Worm (Caenorhabditis elegans) whole organism, young adult: ENCODE measurements around the gene rfc-1.
A peak's percentile ranks its signal among the peaks of the same experiment; 100 is the strongest.

Experiments used
- B0019.2 ChIP-seq: fragments of 200-800 bp; sonication (Bioruptor generic); conservative IDR thresholded peaks from 2 replicates; pipeline ENCODE4 v1.3.6; 2022; ENCODE audit warnings: missing genetic modification reagents, missing genetic modification characterization, missing compliant biosample characterization
- B0336.3 ChIP-seq: fragments of 200-800 bp; sonication (Bioruptor generic); IDR thresholded peaks from 2 replicates; pipeline ENCODE4 v1.3.6; 2022; ENCODE audit warnings: missing genetic modification characterization, missing compliant biosample characterization
- C17E4.6 ChIP-seq: fragments of 200-800 bp; sonication (Bioruptor generic); IDR thresholded peaks from 2 replicates; pipeline ENCODE4 v1.3.6; 2022; ENCODE audit warnings: missing genetic modification reagents, missing genetic modification characterization, missing compliant biosample characterization
- F10E7.11 ChIP-seq: sonication (generic microtip); optimal IDR thresholded peaks from 2 replicates; lab custom pipeline; 2017; ENCODE audit warnings: mild to moderate bottlenecking, missing genetic modification characterization, moderate library complexity, missing compliant biosample characterization
- F22D6.2 ChIP-seq: sonication (generic microtip); optimal IDR thresholded peaks from 2 replicates; lab custom pipeline; 2016; ENCODE audit warnings: mild to moderate bottlenecking, missing genetic modification characterization, missing compliant biosample characterization
- F33H1.4 ChIP-seq: fragments of 200-800 bp; sonication (Bioruptor generic); IDR thresholded peaks from 2 replicates; pipeline ENCODE4 v1.3.6; 2022; ENCODE audit warnings: missing genetic modification reagents, missing genetic modification characterization, missing compliant biosample characterization
- F57C9.4 ChIP-seq: sonication (generic microtip); optimal IDR thresholded peaks from 2 replicates; lab custom pipeline; 2017; ENCODE audit warnings: mild to moderate bottlenecking, missing genetic modification characterization, missing compliant biosample characterization
- K12H6.12 ChIP-seq: fragments of 200-800 bp; sonication (Bioruptor generic); optimal IDR thresholded peaks from 2 replicates; lab custom pipeline; 2018; ENCODE audit warnings: mild to moderate bottlenecking, missing genetic modification characterization, missing compliant biosample characterization
- T26A5.8 ChIP-seq: sonication (generic microtip); optimal IDR thresholded peaks from 2 replicates; lab custom pipeline; 2016; ENCODE audit warnings: missing genetic modification characterization, missing compliant biosample characterization
- ZK185.1 ChIP-seq: sonication (generic microtip); optimal IDR thresholded peaks from 2 replicates; lab custom pipeline; 2016; ENCODE audit warnings: mild to moderate bottlenecking, missing genetic modification characterization, missing compliant biosample characterization; ENCODE audit not compliant: poor library complexity, severe bottlenecking
- atf-7 ChIP-seq: sonication (generic microtip); optimal IDR thresholded peaks from 2 replicates; lab custom pipeline; 2017; ENCODE audit warnings: mild to moderate bottlenecking, missing genetic modification characterization, missing compliant biosample characterization
- attf-5 ChIP-seq: fragments of 200-800 bp; sonication (Bioruptor generic); optimal IDR thresholded peaks from 2 replicates; lab custom pipeline; 2018; ENCODE audit warnings: mild to moderate bottlenecking, missing genetic modification characterization, missing compliant biosample characterization
- attf-6 ChIP-seq: fragments of 200-800 bp; sonication (Bioruptor generic); IDR thresholded peaks from 2 replicates; pipeline ENCODE4 v1.3.6; 2022; ENCODE audit warnings: missing genetic modification reagents, missing genetic modification characterization, missing compliant biosample characterization
- bed-1 ChIP-seq: fragments of 200-800 bp; sonication (Bioruptor generic); IDR thresholded peaks from 2 replicates; pipeline ENCODE4 v1.3.6; 2022; ENCODE audit warnings: missing genetic modification reagents, missing genetic modification characterization, missing compliant biosample characterization
- bed-2 ChIP-seq: fragments of 200-800 bp; sonication (Bioruptor generic); IDR thresholded peaks from 2 replicates; pipeline ENCODE4 v1.3.6; 2022; ENCODE audit warnings: missing genetic modification reagents, missing genetic modification characterization, missing compliant biosample characterization
- ccch-3 ChIP-seq: fragments of 200-800 bp; sonication (Bioruptor generic); optimal IDR thresholded peaks from 2 replicates; lab custom pipeline; 2018; ENCODE audit warnings: mild to moderate bottlenecking, missing genetic modification characterization, missing compliant biosample characterization
- cebp-1 ChIP-seq, 2 experiments: fragments of 200-800 bp in 1 of 2; sonication (Bioruptor generic) in 1 of 2; sonication (generic microtip) in 1 of 2; IDR thresholded peaks in 1 of 2; optimal IDR thresholded peaks in 1 of 2; 2 replicates each; pipeline versions ENCODE4 v1.3.6 to Lab custom; 2017 to 2022; ENCODE audit warnings: missing compliant biosample characterization in 2 of 2, missing genetic modification characterization in 2 of 2, mild to moderate bottlenecking in 1 of 2, missing genetic modification reagents in 1 of 2, moderate library complexity in 1 of 2
- ceh-100 ChIP-seq: fragments of 200-800 bp; sonication (Bioruptor generic); IDR thresholded peaks from 2 replicates; pipeline ENCODE4 v1.3.6; 2022; ENCODE audit warnings: missing genetic modification reagents, missing genetic modification characterization, missing compliant biosample characterization
- dox-1 ChIP-seq: fragments of 200-800 bp; sonication (Bioruptor generic); IDR thresholded peaks from 2 replicates; pipeline ENCODE4 v1.3.6; 2022; ENCODE audit warnings: missing genetic modification reagents, missing genetic modification characterization, missing compliant biosample characterization
- dpl-1 ChIP-seq: fragments of 150-350 bp; optimal IDR thresholded peaks from 2 replicates; lab custom pipeline; 2014; ENCODE audit warnings: missing biosample characterization, missing genetic modification reagents, missing genetic modification characterization
- efl-1 ChIP-seq: fragments of 150-350 bp; optimal IDR thresholded peaks from 2 replicates; lab custom pipeline; 2014; ENCODE audit warnings: missing biosample characterization, missing genetic modification reagents, missing genetic modification characterization
- egl-18 ChIP-seq: fragments of 200-800 bp; sonication (Bioruptor generic); IDR thresholded peaks from 2 replicates; pipeline ENCODE4 v1.3.6; 2022; ENCODE audit warnings: missing genetic modification reagents, missing genetic modification characterization, missing compliant biosample characterization
- gei-17 ChIP-seq: fragments of 200-800 bp; sonication (Bioruptor generic); optimal IDR thresholded peaks from 2 replicates; lab custom pipeline; 2018; ENCODE audit warnings: mild to moderate bottlenecking, missing genetic modification characterization, missing compliant biosample characterization
- hlh-26 ChIP-seq: fragments of 200-800 bp; sonication (Bioruptor generic); conservative IDR thresholded peaks from 2 replicates; pipeline ENCODE4 v1.3.6; 2022; ENCODE audit warnings: missing genetic modification reagents, missing genetic modification characterization, missing compliant biosample characterization
- hmg-20 ChIP-seq: fragments of 200-800 bp; sonication (Bioruptor generic); IDR thresholded peaks from 2 replicates; pipeline ENCODE4 v1.3.6; 2022; ENCODE audit warnings: missing genetic modification reagents, missing genetic modification characterization, missing compliant biosample characterization
- hsf-1 ChIP-seq: fragments of 200-800 bp; sonication (Bioruptor generic); IDR thresholded peaks from 2 replicates; pipeline ENCODE4 v1.3.6; 2022; ENCODE audit warnings: missing genetic modification reagents, missing genetic modification characterization, missing compliant biosample characterization
- lag-1 ChIP-seq: fragments of 200-800 bp; sonication (Bioruptor generic); IDR thresholded peaks from 2 replicates; pipeline ENCODE4 v1.3.6; 2022; ENCODE audit warnings: missing genetic modification reagents, missing genetic modification characterization, missing compliant biosample characterization
- let-526 ChIP-seq: fragments of 200-800 bp; sonication (Bioruptor generic); IDR thresholded peaks from 2 replicates; pipeline ENCODE4 v1.3.6; 2022; ENCODE audit warnings: missing genetic modification reagents, missing genetic modification characterization, missing compliant biosample characterization
- madf-6 ChIP-seq: fragments of 200-800 bp; sonication (Bioruptor generic); IDR thresholded peaks from 2 replicates; pipeline ENCODE4 v1.3.6; 2022; ENCODE audit warnings: missing genetic modification reagents, missing genetic modification characterization, missing compliant biosample characterization
- mcd-1 ChIP-seq: fragments of 200-800 bp; sonication (Bioruptor generic); IDR thresholded peaks from 2 replicates; pipeline ENCODE4 v1.3.6; 2022; ENCODE audit warnings: missing genetic modification reagents, missing genetic modification characterization, missing compliant biosample characterization
- mel-28 ChIP-seq: sonication (generic microtip); optimal IDR thresholded peaks from 2 replicates; lab custom pipeline; 2016; ENCODE audit warnings: borderline replicate concordance, mild to moderate bottlenecking, missing genetic modification characterization, missing compliant biosample characterization
- mxl-1 ChIP-seq: sonication (generic microtip); optimal IDR thresholded peaks from 2 replicates; lab custom pipeline; 2016; ENCODE audit warnings: missing genetic modification characterization, missing compliant biosample characterization
- nfya-1 ChIP-seq: sonication (generic microtip); optimal IDR thresholded peaks from 2 replicates; lab custom pipeline; 2017; ENCODE audit warnings: antibody characterized with exemption, missing compliant biosample characterization, missing genetic modification characterization, borderline replicate concordance; ENCODE audit not compliant: insufficient read depth
- sdz-38 ChIP-seq: sonication (generic microtip); optimal IDR thresholded peaks from 2 replicates; lab custom pipeline; 2016; ENCODE audit warnings: missing genotype, missing genetic modification characterization, missing compliant biosample characterization
- snpc-3.4 ChIP-seq: sonication (generic microtip); optimal IDR thresholded peaks from 2 replicates; lab custom pipeline; 2017; ENCODE audit warnings: missing genetic modification characterization, mild to moderate bottlenecking, missing compliant biosample characterization, antibody characterized with exemption, moderate library complexity, missing genotype, missing genetic modification reagents
- sptf-2 ChIP-seq: fragments of 200-800 bp; sonication (Bioruptor generic); optimal IDR thresholded peaks from 2 replicates; lab custom pipeline; 2018; ENCODE audit warnings: mild to moderate bottlenecking, missing genetic modification characterization, missing compliant biosample characterization
- unc-130 ChIP-seq: sonication (generic microtip); optimal IDR thresholded peaks from 2 replicates; lab custom pipeline; 2016; ENCODE audit warnings: missing genetic modification reagents, missing genetic modification characterization, missing compliant biosample characterization
- xnd-1 ChIP-seq: sonication (generic microtip); optimal IDR thresholded peaks from 2 replicates; lab custom pipeline; 2016; ENCODE audit warnings: missing genotype, missing genetic modification reagents, missing genetic modification characterization, missing compliant biosample characterization
- ztf-18 ChIP-seq: sonication (generic microtip); optimal IDR thresholded peaks from 2 replicates; lab custom pipeline; 2016; ENCODE audit warnings: missing genotype, mild to moderate bottlenecking, missing genetic modification characterization, missing compliant biosample characterization
- ztf-26 ChIP-seq: sonication (generic microtip); optimal IDR thresholded peaks from 2 replicates; lab custom pipeline; 2017; ENCODE audit warnings: missing genetic modification characterization, missing compliant biosample characterization
- ztf-28 ChIP-seq: fragments of 200-800 bp; sonication (Bioruptor generic); IDR thresholded peaks from 2 replicates; pipeline ENCODE4 v1.3.6; 2022; ENCODE audit warnings: missing genetic modification reagents, missing genetic modification characterization, missing compliant biosample characterization
- ztf-3 ChIP-seq: fragments of 200-800 bp; sonication (Bioruptor generic); optimal IDR thresholded peaks from 2 replicates; lab custom pipeline; 2018; ENCODE audit warnings: mild to moderate bottlenecking, missing genetic modification characterization, missing compliant biosample characterization

rfc-1 gene

ce11 chrV:14603755-14604154 is 42.0 kb downstream of the rfc-1 start:
- no peak for TF ChIP-seq atf-7 (tag; lab: Kevin White, UChicago)
- TF ChIP-seq, all 124 proteins: peak for 0

ce11 chrV:14599972-14600371 is 45.8 kb downstream of the rfc-1 start, which contains the start of gene glb-22:
Gene glb-22, plus strand, starts transcription at chrV:14600272.
- no peak for TF ChIP-seq C17E4.6 (GFP tag; lab: Robert Waterston, UW)
- TF ChIP-seq snpc-3.4 (tag; lab: Kevin White, UChicago), result no peak
- no peak for TF ChIP-seq ztf-3 (GFP tag; lab: Kevin White, UChicago)
- TF ChIP-seq nfya-1 (tag; lab: Kevin White, UChicago), result no peak
- TF ChIP-seq hsf-1 (GFP tag; lab: Robert Waterston, UW), result no peak
- TF ChIP-seq K12H6.12 (tag; lab: Kevin White, UChicago), result no peak
- no peak for TF ChIP-seq dpl-1 (GFP tag; lab: Kevin White, UChicago)
- TF ChIP-seq lag-1 (GFP tag; lab: Robert Waterston, UW), result no peak
- TF ChIP-seq attf-6, result no peak
- no peak for TF ChIP-seq gei-17
- TF ChIP-seq ztf-28 (GFP tag; lab: Robert Waterston, UW), result no peak
- no peak for TF ChIP-seq sdz-38 (tag; lab: Kevin White, UChicago)
- no peak for TF ChIP-seq unc-130 (GFP tag; lab: Kevin White, UChicago)
- TF ChIP-seq F57C9.4 (tag; lab: Kevin White, UChicago), result no peak
- TF ChIP-seq ztf-26 (tag; lab: Kevin White, UChicago), result no peak

- TF ChIP-seq cebp-1 (GFP tag; IDR thresholded peaks at IDR 0.05; lab: Robert Waterston, UW) (no peak), cebp-1 (tag; optimal IDR thresholded peaks at IDR 0.05; lab: Kevin White, UChicago) (peak; percentile 19), attf-5 (peak; percentile 44), T26A5.8 (tag; lab: Kevin White, UChicago) (no peak), mcd-1 (GFP tag; lab: Robert Waterston, UW) (peak; percentile 68)
These were observed 48.0 kb downstream of the rfc-1 start, which contains the start of gene R11H6.2 for ce11 chrV:14597681-14598184. Gene R11H6.2, plus strand, starts transcription at chrV:14598006.

ce11 chrV:14597005-14597680 is 48.6 kb downstream of the rfc-1 start, which contains the start of gene pes-9:
Gene pes-9, minus strand, starts transcription at chrV:14597034.
- TF ChIP-seq ceh-100 (GFP tag; lab: Robert Waterston, UW) (no peak), B0019.2 (GFP tag; lab: Robert Waterston, UW) (no peak), mel-28 (tag; lab: Kevin White, UChicago) (no peak), let-526 (GFP tag; lab: Robert Waterston, UW) (no peak), F10E7.11 (tag; lab: Kevin White, UChicago) (no peak), F22D6.2 (tag; lab: Kevin White, UChicago) (no peak), sptf-2 (GFP tag; lab: Kevin White, UChicago) (no peak), dox-1 (GFP tag; lab: Robert Waterston, UW) (no peak), xnd-1 (tag; lab: Kevin White, UChicago) (no peak), nfya-1 (tag; lab: Kevin White, UChicago) (no peak), efl-1 (GFP tag; lab: Kevin White, UChicago) (peak; percentile 12), mxl-1 (no peak), bed-2 (GFP tag; lab: Robert Waterston, UW) (no peak), ztf-18 (no peak), bed-1 (GFP tag; lab: Robert Waterston, UW) (no peak), madf-6 (GFP tag; lab: Robert Waterston, UW) (peak; percentile 43), gei-17 (no peak), ZK185.1 (no peak), hlh-26 (GFP tag; lab: Robert Waterston, UW) (no peak), F33H1.4 (peak; percentile 78), T26A5.8 (tag; lab: Kevin White, UChicago) (no peak), B0336.3 (no peak), egl-18 (GFP tag; lab: Robert Waterston, UW) (no peak), ccch-3 (GFP tag; lab: Kevin White, UChicago) (no peak), hmg-20 (GFP tag; lab: Robert Waterston, UW) (no peak)
